Fruit fly (Drosophila melanogaster): ENCODE data around the gene ICA69.

DNA sequence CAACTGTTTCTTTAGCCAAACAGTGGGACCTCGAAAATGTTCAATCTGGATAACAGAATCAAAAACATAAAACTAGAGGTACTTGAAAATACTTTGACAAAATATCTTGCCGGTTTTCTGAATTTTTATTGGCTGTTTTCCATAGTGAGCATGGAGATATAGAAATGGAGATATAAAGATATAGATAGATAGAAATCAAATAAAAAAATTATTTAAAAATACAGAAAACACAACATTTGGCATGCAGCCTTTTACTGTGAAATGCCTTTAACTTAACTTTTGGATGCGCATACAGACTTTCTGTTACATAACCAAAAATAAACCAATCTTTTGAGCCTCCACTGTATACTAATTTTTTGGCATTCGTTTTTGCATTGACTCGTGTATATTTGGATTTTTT, 30.8 kb upstream of the ICA69 start:
- TF ChIP-seq usp (GFP tag; optimal IDR thresholded peaks at IDR 0.05) (no peak), pan (optimal IDR thresholded peaks at IDR 0.05) (no peak), Hr78 (GFP tag; optimal IDR thresholded peaks at IDR 0.05) (no peak), br (GFP tag; optimal IDR thresholded peaks at IDR 0.05) (no peak), HLH106 (tag; optimal IDR thresholded peaks at IDR 0.05) (peak; percentile 64), woc (GFP tag; optimal IDR thresholded peaks at IDR 0.05) (no peak), Jra (GFP tag; optimal IDR thresholded peaks at IDR 0.05) (no peak), CrebA (GFP tag; optimal IDR thresholded peaks at IDR 0.05; ENCODE audit: borderline replicate concordance) (no peak), h (GFP tag; optimal IDR thresholded peaks at IDR 0.05) (peak; percentile 56), CG9705 (GFP tag; optimal IDR thresholded peaks at IDR 0.05) (peak; percentile 8), Dif (GFP tag; optimal IDR thresholded peaks at IDR 0.05; ENCODE audit: partially characterized antibody) (no peak), Sp1 (GFP tag; optimal IDR thresholded peaks at IDR 0.05) (peak; percentile 32)
